Worm (Caenorhabditis elegans) whole organism, L4/young adult: ENCODE measurements around the gene cpsf-2.

Experiments
- W03F9.2 ChIP-seq: fragments of 150-350 bp; optimal IDR thresholded peaks from 2 replicates; lab custom pipeline; 2014; ENCODE audit warnings: missing biosample characterization, missing genetic modification characterization
- dao-5 ChIP-seq: sonication (generic microtip); optimal IDR thresholded peaks from 2 replicates; lab custom pipeline; 2016; ENCODE audit warnings: missing genotype, missing genetic modification characterization, moderate library complexity, missing compliant biosample characterization
- him-1 ChIP-seq: sonication (generic microtip); optimal IDR thresholded peaks from 2 replicates; lab custom pipeline; 2016; ENCODE audit warnings: missing genotype, missing genetic modification reagents, missing genetic modification characterization, missing compliant biosample characterization

ce11 chrV:7225894-7226293 is 46.9 kb downstream of the cpsf-2 start:
- no peak for TF ChIP-seq him-1 (tag; lab: Kevin White, UChicago)
- TF ChIP-seq W03F9.2 (tag; lab: Kevin White, UChicago) = no peak
- no peak for TF ChIP-seq dao-5 (tag; lab: Kevin White, UChicago)
